Worm (Caenorhabditis elegans) whole organism, L4 larva: ENCODE results near the gene tbc-19.

Experiments used
- cey-2 ChIP-seq: sonication (generic microtip); optimal IDR thresholded peaks from 3 replicates; lab custom pipeline; 2017; ENCODE audit warnings: missing genetic modification characterization, mild to moderate bottlenecking, missing compliant biosample characterization, antibody characterized with exemption, borderline replicate concordance; ENCODE audit not compliant: insufficient read depth
- lin-15B ChIP-seq: fragments of 150-350 bp; sonication (generic microtip); optimal IDR thresholded peaks from 3 replicates; lab custom pipeline; 2014; ENCODE audit warnings: missing biosample characterization, missing genetic modification characterization
- madf-5 ChIP-seq, 2 experiments: fragments of 200-800 bp; sonication (Bioruptor generic); IDR thresholded peaks; 2 replicates each; pipeline ENCODE4 v1.3.6; 2022; ENCODE audit warnings: missing compliant biosample characterization in 2 of 2, missing genetic modification characterization in 2 of 2
- nhr-11 ChIP-seq: fragments of 150-350 bp; optimal IDR thresholded peaks from 2 replicates; lab custom pipeline; 2014; ENCODE audit warnings: missing biosample characterization, missing genetic modification characterization
- nhr-6 ChIP-seq: fragments of 150-350 bp; optimal IDR thresholded peaks from 2 replicates; lab custom pipeline; 2014; ENCODE audit warnings: missing biosample characterization, missing genetic modification characterization
- ztf-11 ChIP-seq: fragments of 150-350 bp; optimal IDR thresholded peaks from 2 replicates; lab custom pipeline; 2014; ENCODE audit warnings: missing biosample characterization, missing genetic modification characterization

DNA sequence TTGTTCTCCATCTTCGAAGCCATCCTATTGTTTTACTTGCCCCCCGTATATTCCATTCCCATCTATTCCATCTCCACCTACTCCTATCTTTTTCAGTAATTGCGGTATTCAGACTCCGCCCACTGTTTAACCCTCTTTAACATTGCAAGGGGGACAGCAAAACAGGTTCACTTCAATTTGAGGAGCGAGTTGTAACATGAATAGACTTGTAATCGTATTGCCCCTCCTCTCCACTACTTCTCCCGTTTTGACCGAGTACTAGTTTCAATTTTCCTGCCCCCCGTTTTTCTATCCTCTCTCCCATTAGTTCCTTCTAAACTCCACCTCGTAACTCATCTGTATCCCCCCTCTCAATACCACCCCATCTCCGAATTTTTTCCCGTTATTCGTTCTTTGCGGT is 16.2 kb upstream of the tbc-19 start:
- TF ChIP-seq ztf-11 (tag; lab: Kevin White, UChicago) (no peak), nhr-11 (tag; lab: Kevin White, UChicago) (no peak), cey-2 (tag; lab: Kevin White, UChicago) (no peak), nhr-6 (no peak), lin-15B (no peak), madf-5 (GFP tag; IDR thresholded peaks at IDR 0.05; lab: Robert Waterston, UW) (no peak)
